Worm (Caenorhabditis elegans): Measurements from ENCODE around the gene cku-70.

Gene cku-70

ce11 chrIII:11185483-11186115 lies 31.0 kb downstream of the cku-70 start:
- peak; percentile 18 for TF ChIP-seq nhr-11 (tag; optimal IDR thresholded peaks at IDR 0.05)
- peak; percentile 79 for TF ChIP-seq mxl-3 (GFP tag; optimal IDR thresholded peaks at IDR 0.05)
- TF ChIP-seq mes-2 (tag; optimal IDR thresholded peaks at IDR 0.05; ENCODE audit: poor library complexity, severe bottlenecking), result peak; percentile 52
- peak; percentile 54 for TF ChIP-seq F37D6.2 (tag; optimal IDR thresholded peaks at IDR 0.05)
- peak; percentile 35 for TF ChIP-seq nhr-28 (tag; optimal IDR thresholded peaks at IDR 0.05)
- TF ChIP-seq aha-1 (tag), result peak; percentile 97
- no peak for TF ChIP-seq Y105C5A.15 (GFP tag; IDR thresholded peaks at IDR 0.05)
- peak; percentile 62; the same call in 1 of the 2 replicates for TF ChIP-seq tra-1 (GFP tag; IDR thresholded peaks at IDR 0.05)
- peak in 1 of 2 experiments; percentile 46 for TF ChIP-seq hif-1 (tag; optimal IDR thresholded peaks at IDR 0.05)
- 0 out of 2 replicates have a peak, but pooled peaks have one; percentile 60 for TF ChIP-seq ctbp-1 (GFP tag; IDR thresholded peaks at IDR 0.05)
- no peak for TF ChIP-seq attf-4 (tag; optimal IDR thresholded peaks at IDR 0.05)
- TF ChIP-seq fkh-10 (GFP tag; optimal IDR thresholded peaks at IDR 0.05), result peak; percentile 35
- peak; percentile 35 for TF ChIP-seq dve-1 (tag; optimal IDR thresholded peaks at IDR 0.05; ENCODE audit: insufficient read depth)
- TF ChIP-seq daf-16 (GFP tag; optimal IDR thresholded peaks at IDR 0.05), result peak in 1 of 2 experiments; percentile 55
- TF ChIP-seq daf-16 (tag; optimal IDR thresholded peaks at IDR 0.05), result peak; percentile 75
- TF ChIP-seq mep-1 (tag; optimal IDR thresholded peaks at IDR 0.05), result peak; percentile 58
- no peak for TF ChIP-seq nhr-48 (tag; optimal IDR thresholded peaks at IDR 0.05)
- no peak for TF ChIP-seq ces-1 (GFP tag; optimal IDR thresholded peaks at IDR 0.05)
- peak; percentile 48; the same call in 1 of the 2 replicates for TF ChIP-seq hmg-1.1 (GFP tag; IDR thresholded peaks at IDR 0.05)
- peak; percentile 15; the same call in 1 of the 2 replicates for TF ChIP-seq dmd-6 (GFP tag; IDR thresholded peaks at IDR 0.05)
- peak in 1 of 2 experiments; percentile 49 for TF ChIP-seq lsy-2 (tag; optimal IDR thresholded peaks at IDR 0.05)
- peak; percentile 30 for TF ChIP-seq pqm-1 (tag; optimal IDR thresholded peaks at IDR 0.05)
- peak; percentile 21 for TF ChIP-seq nhr-102 (tag; optimal IDR thresholded peaks at IDR 0.05)
- peak in 1 of 2 experiments; percentile 84 for TF ChIP-seq mdl-1 (tag; optimal IDR thresholded peaks at IDR 0.05)
- TF ChIP-seq lin-29 (GFP tag; IDR thresholded peaks at IDR 0.05), result no peak
- no peak for TF ChIP-seq ceh-20 (GFP tag; IDR thresholded peaks at IDR 0.05)
- no peak for TF ChIP-seq Y5F2A.4 (GFP tag; optimal IDR thresholded peaks at IDR 0.05)
- peak; percentile 70 for TF ChIP-seq hlh-11 (tag; optimal IDR thresholded peaks at IDR 0.05)
- TF ChIP-seq egl-43 (GFP tag; IDR thresholded peaks at IDR 0.05), result no peak
- peak; percentile 55; the same call in 1 of the 2 replicates for TF ChIP-seq pha-4 (GFP tag; IDR thresholded peaks at IDR 0.05)
- TF ChIP-seq pha-4 (tag; optimal IDR thresholded peaks at IDR 0.05), result no peak
- TF ChIP-seq D1046.2 (GFP tag; IDR thresholded peaks at IDR 0.05), result no peak
- no peak for TF ChIP-seq vab-7 (GFP tag; IDR thresholded peaks at IDR 0.05)
- TF ChIP-seq R02D3.7 (tag; optimal IDR thresholded peaks at IDR 0.05), result no peak
- TF ChIP-seq rbr-2 (tag; optimal IDR thresholded peaks at IDR 0.05), result peak; percentile 76
- no peak for TF ChIP-seq nhr-77 (tag; optimal IDR thresholded peaks at IDR 0.05)
- peak; percentile 92 for TF ChIP-seq set-16 (GFP tag; IDR thresholded peaks at IDR 0.05)
- peak; percentile 67 for TF ChIP-seq hlh-30 (tag; optimal IDR thresholded peaks at IDR 0.05; ENCODE audit: insufficient read depth)
- TF ChIP-seq duxl-1 (tag; optimal IDR thresholded peaks at IDR 0.05; ENCODE audit: poor library complexity), result no peak

ce11 chrIII:11188132-11188531 lies 33.5 kb downstream of the cku-70 start:
- TF ChIP-seq nhr-76 (tag; optimal IDR thresholded peaks at IDR 0.05) (no peak), tra-1 (GFP tag; IDR thresholded peaks at IDR 0.05) (peak; percentile 56; the same call in 1 of the 2 replicates), aly-2 (tag; optimal IDR thresholded peaks at IDR 0.05) (no peak), zfp-3 (GFP tag; conservative IDR thresholded peaks at IDR 0.05) (no peak), pqm-1 (tag; optimal IDR thresholded peaks at IDR 0.05) (peak; percentile 48), zip-2 (tag; optimal IDR thresholded peaks at IDR 0.05) (no peak), mxl-2 (GFP tag; conservative IDR thresholded peaks at IDR 0.05) (no peak), skn-1 (tag; optimal IDR thresholded peaks at IDR 0.05) (no peak), dve-1 (tag; optimal IDR thresholded peaks at IDR 0.05; ENCODE audit: insufficient read depth) (no peak), rbr-2 (tag; optimal IDR thresholded peaks at IDR 0.05) (no peak), lin-1 (GFP tag; IDR thresholded peaks at IDR 0.05) (peak; percentile 21; the same call in 1 of the 2 replicates), mep-1 (tag; optimal IDR thresholded peaks at IDR 0.05) (no peak), daf-19 (GFP tag; conservative IDR thresholded peaks at IDR 0.05) (no peak), snpc-4 (tag; optimal IDR thresholded peaks at IDR 0.05) (no peak), nhr-6 (tag; optimal IDR thresholded peaks at IDR 0.05) (no peak), F49E8.2 (tag; optimal IDR thresholded peaks at IDR 0.05; ENCODE audit: borderline replicate concordance) (no peak), zag-1 (tag; optimal IDR thresholded peaks at IDR 0.05) (no peak), vab-7 (GFP tag; IDR thresholded peaks at IDR 0.05) (no peak), pha-4 (GFP tag; IDR thresholded peaks at IDR 0.05) (no peak), pha-4 (tag; optimal IDR thresholded peaks at IDR 0.05) (no peak)
